Fruit fly (Drosophila melanogaster) S2 (cell line): ENCODE results near the gene hid.

Experiments used
- CG8478 ChIP-seq: fragments of >200 bp; optimal IDR thresholded peaks from 2 replicates; lab custom pipeline; 2018
- CTCF ChIP-seq, 2 experiments: fragments of >200 bp; optimal IDR thresholded peaks; 2 replicates each; lab custom pipeline; 2018

dm6 chr3L:18232984-18233738, 47.7 kb upstream of the hid start:
- TF ChIP-seq CG8478 (lab: Kevin White, UChicago) (no peak), CTCF (optimal IDR thresholded peaks at IDR 0.05; lab: Kevin White, UChicago) (no peak)
